Fruit fly (Drosophila melanogaster): ENCODE data around the gene CG5111.

The CG5111 gene

dm6 chr3R:25490778-25491664 lies 15.1 kb upstream of the CG5111 start, which contains the start of the genes Gnpat and CG5112 (continued):
- TF ChIP-seq oc (tag; optimal IDR thresholded peaks at IDR 0.05), result no peak
- TF ChIP-seq CG2875 (GFP tag; optimal IDR thresholded peaks at IDR 0.05), result no peak
- TF ChIP-seq CG4328 (GFP tag; optimal IDR thresholded peaks at IDR 0.05), result peak; percentile 68
- peak; percentile 69 for TF ChIP-seq CG12391 (tag; optimal IDR thresholded peaks at IDR 0.05)
- peak; percentile 9 for TF ChIP-seq ash1 (GFP tag; optimal IDR thresholded peaks at IDR 0.05)
- TF ChIP-seq wor (GFP tag; IDR thresholded peaks at IDR 0.05), result no peak; the same call in 1 of the 2 replicates
- TF ChIP-seq mirr (GFP tag; optimal IDR thresholded peaks at IDR 0.05), result peak; percentile 60
- TF ChIP-seq bbx (GFP tag; IDR thresholded peaks at IDR 0.05; ENCODE audit: partially characterized antibody), result peak; percentile 74
- no peak for TF ChIP-seq Hey (tag; optimal IDR thresholded peaks at IDR 0.05)
- no peak for TF ChIP-seq chinmo (GFP tag; IDR thresholded peaks at IDR 0.05; ENCODE audit: partially characterized antibody)
- TF ChIP-seq Blimp-1 (GFP tag; optimal IDR thresholded peaks at IDR 0.05), result peak; percentile 37
- TF ChIP-seq onecut (GFP tag; IDR thresholded peaks at IDR 0.05), result peak; percentile 99
- no peak for TF ChIP-seq CG10462 (GFP tag; optimal IDR thresholded peaks at IDR 0.05)
- TF ChIP-seq Side (GFP tag; optimal IDR thresholded peaks at IDR 0.05), result no peak
- peak; percentile 55; the same call in 2 of the 3 replicates for TF ChIP-seq CG6175 (GFP tag; IDR thresholded peaks at IDR 0.05)
- no peak for TF ChIP-seq CG10321 (GFP tag; IDR thresholded peaks at IDR 0.05)
- peak; percentile 58 for TF ChIP-seq CG10267 (tag; optimal IDR thresholded peaks at IDR 0.05)
- TF ChIP-seq CG31388 (GFP tag; optimal IDR thresholded peaks at IDR 0.05), result no peak
- TF ChIP-seq ranshi (GFP tag; IDR thresholded peaks at IDR 0.05), result 0 out of 2 replicates have a peak, but pooled peaks have one; percentile 11
- peak; percentile 78 for TF ChIP-seq vvl (GFP tag; IDR thresholded peaks at IDR 0.05)
- TF ChIP-seq E2f1 (GFP tag; IDR thresholded peaks at IDR 0.05), result peak; percentile 59
- no peak for TF ChIP-seq cato (GFP tag; optimal IDR thresholded peaks at IDR 0.05; ENCODE audit: borderline replicate concordance)
- TF ChIP-seq kay (GFP tag; optimal IDR thresholded peaks at IDR 0.05), result no peak
- TF ChIP-seq Antp (GFP tag; optimal IDR thresholded peaks at IDR 0.05), result peak; percentile 73
- TF ChIP-seq CG8388 (GFP tag; optimal IDR thresholded peaks at IDR 0.05), result peak; percentile 46
- no peak for TF ChIP-seq Kr (GFP tag; optimal IDR thresholded peaks at IDR 0.05)
- TF ChIP-seq Dip3 (GFP tag; optimal IDR thresholded peaks at IDR 0.05), result no peak
- no peak for TF ChIP-seq Vsx1 (GFP tag; optimal IDR thresholded peaks at IDR 0.05)
- no peak for TF ChIP-seq CG14965 (GFP tag; optimal IDR thresholded peaks at IDR 0.05; ENCODE audit: borderline replicate concordance)
- TF ChIP-seq Six4 (GFP tag; optimal IDR thresholded peaks at IDR 0.05), result peak; percentile 36
- TF ChIP-seq CG4404 (GFP tag; IDR thresholded peaks at IDR 0.05), result peak; percentile 63
- peak; percentile 51; the same call in 1 of the 2 replicates for TF ChIP-seq peb (GFP tag; IDR thresholded peaks at IDR 0.05)
- peak; percentile 40 for TF ChIP-seq slp2 (GFP tag; optimal IDR thresholded peaks at IDR 0.05)
- 0 out of 3 replicates have a peak, but pooled peaks have one; percentile 15 for TF ChIP-seq CG3726 (GFP tag; IDR thresholded peaks at IDR 0.05)
- no peak for TF ChIP-seq fu2 (GFP tag; optimal IDR thresholded peaks at IDR 0.05)
- no peak for TF ChIP-seq CG6654 (GFP tag; optimal IDR thresholded peaks at IDR 0.05)
- TF ChIP-seq CG3163 (GFP tag; optimal IDR thresholded peaks at IDR 0.05), result no peak
- TF ChIP-seq CG12155 (GFP tag; optimal IDR thresholded peaks at IDR 0.05), result peak; percentile 11
- peak; percentile 36 for TF ChIP-seq nmo (GFP tag; optimal IDR thresholded peaks at IDR 0.05)
- peak; percentile 75 for TF ChIP-seq amos (GFP tag; IDR thresholded peaks at IDR 0.05; ENCODE audit: partially characterized antibody)
- no peak for TF ChIP-seq eve (GFP tag; optimal IDR thresholded peaks at IDR 0.05)
- TF ChIP-seq Spps (tag; optimal IDR thresholded peaks at IDR 0.05), result no peak
- TF ChIP-seq tup (GFP tag; optimal IDR thresholded peaks at IDR 0.05), result no peak
- peak; percentile 80 for TF ChIP-seq Mrtf (GFP tag; IDR thresholded peaks at IDR 0.05)
- no peak for TF ChIP-seq CG7745 (tag; optimal IDR thresholded peaks at IDR 0.05)
- peak; percentile 73 for TF ChIP-seq CG9817 (tag; optimal IDR thresholded peaks at IDR 0.05)
- no peak for TF ChIP-seq Jarid2 (GFP tag; optimal IDR thresholded peaks at IDR 0.05)
- TF ChIP-seq CG8281 (tag; optimal IDR thresholded peaks at IDR 0.05), result no peak

Data from whole organism, embryonic.